Worm (Caenorhabditis elegans) whole organism, L4 larva: Measurements from ENCODE around the gene fzr-1.

Experiments
- D1046.2 ChIP-seq: fragments of 200-800 bp; sonication (Bioruptor generic); IDR thresholded peaks from 2 replicates; pipeline ENCODE4 v1.3.6; 2022; ENCODE audit warnings: missing genetic modification characterization, missing compliant biosample characterization
- F26F4.8 ChIP-seq: fragments of 200-800 bp; sonication (Bioruptor generic); conservative IDR thresholded peaks from 2 replicates; pipeline ENCODE4 v1.3.6; 2022; ENCODE audit warnings: missing genetic modification characterization, missing compliant biosample characterization
- F37D6.2 ChIP-seq: sonication (generic microtip); optimal IDR thresholded peaks from 2 replicates; lab custom pipeline; 2016; ENCODE audit warnings: mild to moderate bottlenecking, missing genetic modification characterization, missing compliant biosample characterization
- T20F7.1 ChIP-seq: fragments of 200-800 bp; sonication (Bioruptor generic); optimal IDR thresholded peaks from 2 replicates; lab custom pipeline; 2018; ENCODE audit warnings: mild to moderate bottlenecking, missing genetic modification characterization, missing compliant biosample characterization
- Y5F2A.4 ChIP-seq: fragments of 200-800 bp; sonication (Bioruptor generic); optimal IDR thresholded peaks from 2 replicates; lab custom pipeline; 2018; ENCODE audit warnings: mild to moderate bottlenecking, missing genetic modification characterization, missing compliant biosample characterization
- ZK337.2 ChIP-seq: fragments of 200-800 bp; sonication (Bioruptor generic); IDR thresholded peaks from 2 replicates; pipeline ENCODE4 v1.3.6; 2022; ENCODE audit warnings: missing genetic modification reagents, missing genetic modification characterization, missing compliant biosample characterization
- ZK546.5 ChIP-seq, 2 experiments: sonication (generic microtip); optimal IDR thresholded peaks; 2 replicates each; lab custom pipeline; 2017; ENCODE audit warnings: missing biosample characterization in 2 of 2, missing genetic modification characterization in 2 of 2
- aha-1 ChIP-seq: fragments of 150-350 bp; peaks from one replicate; lab custom pipeline; 2014; ENCODE audit warnings: missing biosample characterization, missing genetic modification characterization
- ama-1 ChIP-seq: fragments of 150-350 bp; optimal IDR thresholded peaks from 2 replicates; lab custom pipeline; 2014; ENCODE audit warnings: inconsistent platforms, mixed read lengths
- arid-1 ChIP-seq: fragments of 200-800 bp; sonication (Bioruptor generic); conservative IDR thresholded peaks from 2 replicates; pipeline ENCODE4 v1.3.6; 2022; ENCODE audit warnings: missing genetic modification reagents, missing genetic modification characterization, missing compliant biosample characterization
- ceh-28 ChIP-seq: fragments of 150-350 bp; optimal IDR thresholded peaks from 2 replicates; lab custom pipeline; 2014; ENCODE audit warnings: missing biosample characterization, missing genetic modification reagents, missing genetic modification characterization
- ceh-62 ChIP-seq: sonication (generic microtip); optimal IDR thresholded peaks from 2 replicates; lab custom pipeline; 2017; ENCODE audit warnings: missing biosample characterization, missing genetic modification characterization
- ceh-82 ChIP-seq: sonication (generic microtip); optimal IDR thresholded peaks from 2 replicates; lab custom pipeline; 2017; ENCODE audit warnings: missing biosample characterization, missing genetic modification characterization
- cey-2 ChIP-seq: sonication (generic microtip); optimal IDR thresholded peaks from 3 replicates; lab custom pipeline; 2017; ENCODE audit warnings: missing genetic modification characterization, mild to moderate bottlenecking, missing compliant biosample characterization, antibody characterized with exemption, borderline replicate concordance; ENCODE audit not compliant: insufficient read depth
- ctbp-1 ChIP-seq: fragments of 200-800 bp; sonication (Bioruptor generic); IDR thresholded peaks from 2 replicates; pipeline ENCODE4 v1.3.6; 2022; ENCODE audit warnings: missing genetic modification reagents, missing genetic modification characterization, missing compliant biosample characterization
- daf-16 ChIP-seq, 3 experiments: sonication (generic microtip); optimal IDR thresholded peaks; 2 replicates each; lab custom pipeline; 2016 to 2017; ENCODE audit warnings: missing genetic modification characterization in 3 of 3, missing genetic modification reagents in 3 of 3, mild to moderate bottlenecking in 2 of 3, missing compliant biosample characterization in 2 of 3, missing biosample characterization in 1 of 3, moderate library complexity in 1 of 3
- daf-8 ChIP-seq: fragments of 200-800 bp; sonication (Bioruptor generic); IDR thresholded peaks from 2 replicates; pipeline ENCODE4 v1.3.6; 2022; ENCODE audit warnings: missing genetic modification characterization, missing compliant biosample characterization
- dmd-6 ChIP-seq: fragments of 200-800 bp; sonication (Bioruptor generic); IDR thresholded peaks from 2 replicates; pipeline ENCODE4 v1.3.6; 2022; ENCODE audit warnings: missing genetic modification reagents, missing genetic modification characterization, missing compliant biosample characterization
- dmd-8 ChIP-seq: fragments of 200-800 bp; sonication (Bioruptor generic); IDR thresholded peaks from 2 replicates; pipeline ENCODE4 v1.3.6; 2022; ENCODE audit warnings: missing genetic modification characterization, missing compliant biosample characterization
- dmd-9 ChIP-seq: fragments of 200-800 bp; sonication (Bioruptor generic); IDR thresholded peaks from 2 replicates; pipeline ENCODE4 v1.3.6; 2022; ENCODE audit warnings: missing genetic modification reagents, missing genetic modification characterization, missing compliant biosample characterization
- duxl-1 ChIP-seq: sonication (generic microtip); optimal IDR thresholded peaks from 2 replicates; lab custom pipeline; 2016; ENCODE audit warnings: mild to moderate bottlenecking, missing genetic modification characterization, moderate library complexity, missing compliant biosample characterization; ENCODE audit not compliant: poor library complexity
- fkh-10 ChIP-seq: fragments of 150-350 bp; optimal IDR thresholded peaks from 2 replicates; lab custom pipeline; 2014; ENCODE audit warnings: missing biosample characterization, missing genetic modification reagents, missing genetic modification characterization
- fos-1 ChIP-seq: fragments of 150-350 bp; optimal IDR thresholded peaks from 2 replicates; lab custom pipeline; 2014; ENCODE audit warnings: missing biosample characterization, missing genetic modification characterization
- hif-1 ChIP-seq, 2 experiments: sonication (generic microtip); optimal IDR thresholded peaks; 2 replicates each; lab custom pipeline; 2016 to 2017; ENCODE audit warnings: missing compliant biosample characterization in 2 of 2, missing genetic modification characterization in 2 of 2, missing genetic modification reagents in 2 of 2, missing genotype in 2 of 2, mild to moderate bottlenecking in 1 of 2
- lim-7 ChIP-seq: fragments of 200-800 bp; sonication (Bioruptor generic); IDR thresholded peaks from 2 replicates; pipeline ENCODE4 v1.3.6; 2022; ENCODE audit warnings: missing genetic modification characterization, missing compliant biosample characterization
- lin-1 ChIP-seq: fragments of 200-800 bp; sonication (Bioruptor generic); IDR thresholded peaks from 2 replicates; pipeline ENCODE4 v1.3.6; 2022; ENCODE audit warnings: missing genetic modification reagents, missing genetic modification characterization, missing compliant biosample characterization
- lin-15B ChIP-seq: fragments of 150-350 bp; sonication (generic microtip); optimal IDR thresholded peaks from 3 replicates; lab custom pipeline; 2014; ENCODE audit warnings: missing biosample characterization, missing genetic modification characterization
- lin-29 ChIP-seq: fragments of 200-800 bp; sonication (Bioruptor generic); IDR thresholded peaks from 2 replicates; pipeline ENCODE4 v1.3.6; 2022; ENCODE audit warnings: missing genetic modification reagents, missing genetic modification characterization, missing compliant biosample characterization
- lin-38 ChIP-seq: fragments of 200-800 bp; sonication (Bioruptor generic); IDR thresholded peaks from 2 replicates; pipeline ENCODE4 v1.3.6; 2022; ENCODE audit warnings: missing genetic modification reagents, missing genetic modification characterization, missing compliant biosample characterization
- lir-3 ChIP-seq: sonication (generic microtip); optimal IDR thresholded peaks from 2 replicates; lab custom pipeline; 2016; ENCODE audit warnings: mild to moderate bottlenecking, missing genetic modification characterization, missing compliant biosample characterization
- madf-5 ChIP-seq, 2 experiments: fragments of 200-800 bp; sonication (Bioruptor generic); IDR thresholded peaks; 2 replicates each; pipeline ENCODE4 v1.3.6; 2022; ENCODE audit warnings: missing compliant biosample characterization in 2 of 2, missing genetic modification characterization in 2 of 2
- mdl-1 ChIP-seq, 2 experiments: fragments of 150-350 bp in 1 of 2; sonication (generic microtip) in 1 of 2; optimal IDR thresholded peaks; 2 replicates each; lab custom pipeline; 2014 to 2017; ENCODE audit warnings: missing biosample characterization in 2 of 2, missing genetic modification characterization in 2 of 2
- mdt-29 ChIP-seq: fragments of 200-800 bp; sonication (Bioruptor generic); IDR thresholded peaks from 2 replicates; pipeline ENCODE4 v1.3.6; 2022; ENCODE audit warnings: missing genetic modification reagents, missing genetic modification characterization, missing compliant biosample characterization
- mep-1 ChIP-seq: fragments of 150-350 bp; sonication (generic microtip); optimal IDR thresholded peaks from 3 replicates; lab custom pipeline; 2014; ENCODE audit warnings: missing biosample characterization, missing genetic modification characterization
- mes-2 ChIP-seq: sonication (generic microtip); optimal IDR thresholded peaks from 2 replicates; lab custom pipeline; 2016; ENCODE audit warnings: missing genotype, mild to moderate bottlenecking, missing genetic modification characterization, missing compliant biosample characterization; ENCODE audit not compliant: poor library complexity, severe bottlenecking
- mxl-2 ChIP-seq: fragments of 200-800 bp; sonication (Bioruptor generic); conservative IDR thresholded peaks from 2 replicates; pipeline ENCODE4 v1.3.6; 2022; ENCODE audit warnings: missing genetic modification reagents, missing genetic modification characterization, missing compliant biosample characterization
- mxl-3 ChIP-seq: fragments of 200-800 bp; sonication (Bioruptor generic); optimal IDR thresholded peaks from 2 replicates; lab custom pipeline; 2018; ENCODE audit warnings: mild to moderate bottlenecking, missing genetic modification characterization, missing compliant biosample characterization
- nhr-111 ChIP-seq: fragments of 200-800 bp; sonication (Bioruptor generic); optimal IDR thresholded peaks from 2 replicates; lab custom pipeline; 2018; ENCODE audit warnings: mild to moderate bottlenecking, missing genetic modification characterization, missing compliant biosample characterization
- nhr-28 ChIP-seq: fragments of 150-350 bp; optimal IDR thresholded peaks from 2 replicates; lab custom pipeline; 2014; ENCODE audit warnings: missing biosample characterization, missing genetic modification characterization
- nhr-41 ChIP-seq: fragments of 200-800 bp; sonication (Bioruptor generic); IDR thresholded peaks from 2 replicates; pipeline ENCODE4 v1.3.6; 2022; ENCODE audit warnings: missing genetic modification reagents, missing genetic modification characterization, missing compliant biosample characterization
- sdz-12 ChIP-seq: fragments of 200-800 bp; sonication (Bioruptor generic); optimal IDR thresholded peaks from 2 replicates; lab custom pipeline; 2018; ENCODE audit warnings: mild to moderate bottlenecking, missing genetic modification characterization, missing compliant biosample characterization
- set-16 ChIP-seq: fragments of 200-800 bp; sonication (Bioruptor generic); IDR thresholded peaks from 2 replicates; pipeline ENCODE4 v1.3.6; 2022; ENCODE audit warnings: missing genetic modification reagents, missing genetic modification characterization, missing compliant biosample characterization
- skn-1 ChIP-seq: fragments of 150-350 bp; optimal IDR thresholded peaks from 2 replicates; lab custom pipeline; 2014; ENCODE audit warnings: missing biosample characterization, missing genetic modification characterization
- spr-1 ChIP-seq: sonication (generic microtip); optimal IDR thresholded peaks from 2 replicates; lab custom pipeline; 2016; ENCODE audit warnings: mild to moderate bottlenecking, missing genetic modification characterization, missing compliant biosample characterization
- spr-3 ChIP-seq: fragments of 200-800 bp; sonication (Bioruptor generic); optimal IDR thresholded peaks from 2 replicates; lab custom pipeline; 2018; ENCODE audit warnings: mild to moderate bottlenecking, missing genetic modification characterization, missing compliant biosample characterization
- tra-1 ChIP-seq: fragments of 200-800 bp; sonication (Bioruptor generic); IDR thresholded peaks from 2 replicates; pipeline ENCODE4 v1.3.6; 2022; ENCODE audit warnings: missing genetic modification reagents, missing genetic modification characterization, missing compliant biosample characterization
- vab-7 ChIP-seq: fragments of 200-800 bp; sonication (Bioruptor generic); IDR thresholded peaks from 2 replicates; pipeline ENCODE4 v1.3.6; 2022; ENCODE audit warnings: missing genetic modification reagents, missing genetic modification characterization, missing compliant biosample characterization
- zfp-2 ChIP-seq: sonication (generic microtip); optimal IDR thresholded peaks from 2 replicates; lab custom pipeline; 2016; ENCODE audit warnings: mild to moderate bottlenecking, missing genetic modification characterization, missing compliant biosample characterization
- zfp-3 ChIP-seq: fragments of 200-800 bp; sonication (Bioruptor generic); conservative IDR thresholded peaks from 2 replicates; pipeline ENCODE4 v1.3.6; 2022; ENCODE audit warnings: missing genetic modification reagents, missing genetic modification characterization, missing compliant biosample characterization
- zip-11 ChIP-seq: fragments of 200-800 bp; sonication (Bioruptor generic); IDR thresholded peaks from 2 replicates; pipeline ENCODE4 v1.3.6; 2022; ENCODE audit warnings: missing genetic modification characterization, missing compliant biosample characterization
- zip-2 ChIP-seq: fragments of 150-350 bp; optimal IDR thresholded peaks from 2 replicates; lab custom pipeline; 2014; ENCODE audit warnings: missing biosample characterization, missing genetic modification characterization

Gene fzr-1

ce11 chrII:9646122-9646555 is 1.9 kb upstream of the fzr-1 start (continued):
- TF ChIP-seq sdz-12 (GFP tag; lab: Kevin White, UChicago) (no peak), hif-1 (tag; optimal IDR thresholded peaks at IDR 0.05; lab: Kevin White, UChicago) (peak in 1 of 2 experiments; percentile 53), lin-15B (tag; lab: Kevin White, UChicago) (no peak), ZK546.5 (tag; optimal IDR thresholded peaks at IDR 0.05; lab: Kevin White, UChicago) (no peak), mep-1 (tag; lab: Kevin White, UChicago) (peak; percentile 86), spr-3 (GFP tag; lab: Kevin White, UChicago) (no peak), nhr-111 (GFP tag; lab: Kevin White, UChicago) (no peak), ceh-62 (tag; lab: Kevin White, UChicago) (no peak), daf-16 (GFP tag; optimal IDR thresholded peaks at IDR 0.05; lab: Kevin White, UChicago) (no peak), daf-16 (tag; optimal IDR thresholded peaks at IDR 0.05; lab: Kevin White, UChicago) (peak; percentile 46), mxl-2 (no peak), madf-5 (GFP tag; IDR thresholded peaks at IDR 0.05; lab: Robert Waterston, UW) (no peak), ctbp-1 (GFP tag; lab: Robert Waterston, UW) (0 out of 2 replicates have a peak, but pooled peaks have one; percentile 30), zip-2 (tag; lab: Kevin White, UChicago) (no peak), ceh-28 (tag; lab: Kevin White, UChicago) (peak; percentile 76), mxl-3 (GFP tag; lab: Kevin White, UChicago) (peak; percentile 86), lim-7 (GFP tag; lab: Robert Waterston, UW) (peak; percentile 39; the same call in 1 of the 2 replicates), nhr-41 (GFP tag; lab: Robert Waterston, UW) (no peak), zfp-2 (tag; lab: Kevin White, UChicago) (no peak), lin-38 (GFP tag; lab: Robert Waterston, UW) (no peak), aha-1 (no peak), arid-1 (GFP tag; lab: Robert Waterston, UW) (no peak), zfp-3 (GFP tag; lab: Robert Waterston, UW) (no peak), fos-1 (tag; lab: Kevin White, UChicago) (no peak), nhr-28 (tag; lab: Kevin White, UChicago) (peak; percentile 81), lir-3 (tag; lab: Kevin White, UChicago) (no peak), daf-8 (GFP tag; lab: Robert Waterston, UW) (no peak), tra-1 (GFP tag; lab: Robert Waterston, UW) (0 out of 2 replicates have a peak, but pooled peaks have one; percentile 27), zip-11 (GFP tag; lab: Robert Waterston, UW) (no peak), cey-2 (no peak), vab-7 (GFP tag; lab: Robert Waterston, UW) (no peak), D1046.2 (no peak), fkh-10 (GFP tag; lab: Kevin White, UChicago) (no peak), spr-1 (peak; percentile 19), mes-2 (tag; lab: Kevin White, UChicago) (peak; percentile 72), set-16 (GFP tag; lab: Robert Waterston, UW) (peak; percentile 49), ZK337.2 (GFP tag; lab: Robert Waterston, UW) (no peak), skn-1 (tag; lab: Kevin White, UChicago) (no peak), duxl-1 (tag; lab: Kevin White, UChicago) (no peak), mdl-1 (tag; optimal IDR thresholded peaks at IDR 0.05; lab: Kevin White, UChicago) (peak in 1 of 2 experiments; percentile 74), lin-1 (GFP tag; lab: Robert Waterston, UW) (no peak), dmd-6 (peak; percentile 60), F26F4.8 (GFP tag; lab: Robert Waterston, UW) (no peak), dmd-8 (no peak), lin-29 (no peak), dmd-9 (GFP tag; lab: Robert Waterston, UW) (no peak), F37D6.2 (tag; lab: Kevin White, UChicago) (peak; percentile 0), ceh-82 (tag; lab: Kevin White, UChicago) (no peak), T20F7.1 (GFP tag; lab: Kevin White, UChicago) (peak; percentile 8), ama-1 (peak; percentile 40), Y5F2A.4 (GFP tag; lab: Kevin White, UChicago) (no peak), mdt-29 (GFP tag; lab: Robert Waterston, UW) (no peak)
